Fruit fly (Drosophila melanogaster) whole organism, embryonic: ENCODE results near the gene vari.

Source experiments
- Atf-2 ChIP-seq: fragments of 200-800 bp; sonication (Bioruptor generic); optimal IDR thresholded peaks from 2 replicates; lab custom pipeline; 2016; ENCODE audit warnings: missing biosample characterization, missing genetic modification characterization
- BEAF-32 ChIP-seq: fragments of 200-800 bp; sonication (Bioruptor generic); optimal IDR thresholded peaks from 3 replicates; lab custom pipeline; 2017; ENCODE audit warnings: missing biosample characterization, missing genetic modification characterization, mild to moderate bottlenecking, moderate library complexity, missing genetic modification reagents
- Bgb ChIP-seq: fragments of 200-800 bp; sonication (Bioruptor generic); IDR thresholded peaks from 2 replicates; pipeline ENCODE4 v1.3.6; 2022; ENCODE audit warnings: missing biosample characterization, missing genetic modification characterization; ENCODE audit not compliant: partially characterized antibody
- CG10147 ChIP-seq: fragments of 200-800 bp; sonication (Bioruptor generic); optimal IDR thresholded peaks from 2 replicates; lab custom pipeline; 2019; ENCODE audit warnings: missing biosample characterization, mild to moderate bottlenecking, missing genetic modification characterization, moderate library complexity
- CG10366 ChIP-seq: fragments of 200-800 bp; sonication (Bioruptor generic); IDR thresholded peaks from 2 replicates; pipeline ENCODE4 v1.3.6; 2022; ENCODE audit warnings: missing biosample characterization, missing genetic modification characterization
- CG10462 ChIP-seq: fragments of 200-800 bp; sonication (Bioruptor generic); optimal IDR thresholded peaks from 2 replicates; lab custom pipeline; 2016; ENCODE audit warnings: missing biosample characterization, missing genetic modification characterization
- CG11398 ChIP-seq: fragments of 200-800 bp; sonication (Bioruptor generic); optimal IDR thresholded peaks from 2 replicates; lab custom pipeline; 2016; ENCODE audit warnings: missing biosample characterization, missing genetic modification characterization
- CG11560 ChIP-seq: fragments of 200-800 bp; sonication (Bioruptor generic); IDR thresholded peaks from 3 replicates; pipeline ENCODE4 v1.3.6; 2022; ENCODE audit warnings: missing biosample characterization, missing genetic modification characterization
- CG12236 ChIP-seq: fragments of 200-800 bp; sonication (Bioruptor generic); optimal IDR thresholded peaks from 2 replicates; lab custom pipeline; 2016; ENCODE audit warnings: missing biosample characterization, missing genetic modification characterization
- CG12659 ChIP-seq: fragments of 200-800 bp; sonication (Bioruptor generic); optimal IDR thresholded peaks from 3 replicates; lab custom pipeline; 2017; ENCODE audit warnings: mild to moderate bottlenecking, missing biosample characterization, missing genetic modification reagents, missing genetic modification characterization
- CG12942 ChIP-seq: fragments of 200-800 bp; sonication (Bioruptor generic); optimal IDR thresholded peaks from 3 replicates; lab custom pipeline; 2016; ENCODE audit warnings: missing biosample characterization, missing genetic modification characterization
- CG13123 ChIP-seq: fragments of 200-800 bp; sonication (Bioruptor generic); optimal IDR thresholded peaks from 2 replicates; lab custom pipeline; 2016; ENCODE audit warnings: missing biosample characterization, missing genetic modification characterization
- CG15514 ChIP-seq: fragments of 200-800 bp; sonication (Bioruptor generic); optimal IDR thresholded peaks from 3 replicates; lab custom pipeline; 2017; ENCODE audit warnings: missing biosample characterization, missing genetic modification characterization, mild to moderate bottlenecking, moderate library complexity, missing genetic modification reagents
- CG17186 ChIP-seq: fragments of 200-800 bp; sonication (Bioruptor generic); optimal IDR thresholded peaks from 3 replicates; lab custom pipeline; 2017; ENCODE audit warnings: missing biosample characterization, missing genetic modification reagents, missing genetic modification characterization
- CG17802 ChIP-seq: fragments of 200-800 bp; sonication (Bioruptor generic); optimal IDR thresholded peaks from 2 replicates; lab custom pipeline; 2018; ENCODE audit warnings: missing biosample characterization, mild to moderate bottlenecking, missing genetic modification characterization, moderate library complexity
- CG17912 ChIP-seq: fragments of 200-800 bp; sonication (Bioruptor generic); optimal IDR thresholded peaks from 2 replicates; lab custom pipeline; 2018; ENCODE audit warnings: missing biosample characterization, mild to moderate bottlenecking, missing genetic modification characterization
- CG1792 ChIP-seq: fragments of 200-800 bp; sonication (Bioruptor generic); optimal IDR thresholded peaks from 2 replicates; lab custom pipeline; 2016; ENCODE audit warnings: missing biosample characterization, missing genetic modification characterization
- CG2129 ChIP-seq: fragments of 200-800 bp; sonication (Bioruptor generic); IDR thresholded peaks from 2 replicates; pipeline ENCODE4 v1.3.6; 2022; ENCODE audit warnings: missing biosample characterization, missing genetic modification characterization; ENCODE audit not compliant: partially characterized antibody
- CG3065 ChIP-seq: fragments of 200-800 bp; sonication (Bioruptor generic); optimal IDR thresholded peaks from 2 replicates; lab custom pipeline; 2016; ENCODE audit warnings: missing biosample characterization, missing genetic modification characterization
- CG33213 ChIP-seq: fragments of 200-800 bp; sonication (Bioruptor generic); optimal IDR thresholded peaks from 3 replicates; lab custom pipeline; 2016; ENCODE audit warnings: missing biosample characterization, missing genetic modification characterization
- CG3407 ChIP-seq: fragments of 200-800 bp; sonication (Bioruptor generic); optimal IDR thresholded peaks from 2 replicates; lab custom pipeline; 2018; ENCODE audit warnings: missing biosample characterization, mild to moderate bottlenecking, missing genetic modification characterization
- CG34224 ChIP-seq: fragments of 200-800 bp; sonication (Bioruptor generic); IDR thresholded peaks from 3 replicates; pipeline ENCODE4 v1.3.6; 2022; ENCODE audit warnings: missing biosample characterization, missing genetic modification characterization; ENCODE audit not compliant: partially characterized antibody
- CTCF ChIP-seq: fragments of 200-800 bp; sonication (Bioruptor generic); optimal IDR thresholded peaks from 2 replicates; lab custom pipeline; 2017; ENCODE audit warnings: missing biosample characterization, mild to moderate bottlenecking, missing genetic modification characterization, moderate library complexity
- CoRest ChIP-seq: fragments of 200-800 bp; sonication (Bioruptor generic); optimal IDR thresholded peaks from 3 replicates; lab custom pipeline; 2018; ENCODE audit warnings: missing biosample characterization, mild to moderate bottlenecking, missing genetic modification characterization, moderate library complexity
- D19A ChIP-seq: fragments of 200-800 bp; optimal IDR thresholded peaks from 3 replicates; lab custom pipeline; 2019; ENCODE audit warnings: missing biosample characterization, mild to moderate bottlenecking, missing genetic modification characterization, moderate library complexity
- Elba2 ChIP-seq: fragments of 200-800 bp; sonication (Bioruptor generic); optimal IDR thresholded peaks from 3 replicates; lab custom pipeline; 2016; ENCODE audit warnings: missing biosample characterization, missing genetic modification characterization
- Hmr ChIP-seq: fragments of 200-800 bp; sonication (Bioruptor generic); optimal IDR thresholded peaks from 3 replicates; lab custom pipeline; 2017; ENCODE audit warnings: mild to moderate bottlenecking, missing biosample characterization, missing genetic modification reagents, missing genetic modification characterization
- MBD-R2 ChIP-seq: fragments of 200-800 bp; sonication (Bioruptor generic); IDR thresholded peaks from 2 replicates; pipeline ENCODE4 v1.3.6; 2022; ENCODE audit warnings: missing biosample characterization, missing genetic modification characterization
- Meics ChIP-seq: fragments of 200-800 bp; sonication (Bioruptor generic); optimal IDR thresholded peaks from 2 replicates; lab custom pipeline; 2017; ENCODE audit warnings: missing biosample characterization, mild to moderate bottlenecking, missing genetic modification characterization
- NK7.1 ChIP-seq: fragments of 200-800 bp; sonication (Bioruptor generic); optimal IDR thresholded peaks from 3 replicates; lab custom pipeline; 2016; ENCODE audit warnings: missing biosample characterization, missing genetic modification characterization
- PHDP ChIP-seq: fragments of 200-800 bp; sonication (Bioruptor generic); optimal IDR thresholded peaks from 3 replicates; lab custom pipeline; 2018; ENCODE audit warnings: missing biosample characterization, mild to moderate bottlenecking, missing genetic modification characterization, moderate library complexity
- Sry-δ ChIP-seq: fragments of 200-800 bp; sonication (Bioruptor generic); optimal IDR thresholded peaks from 2 replicates; lab custom pipeline; 2016; ENCODE audit warnings: missing biosample characterization, missing genetic modification characterization
- Stat92E ChIP-seq, 3 experiments: fragments of >200 bp in 2 of 3; fragments of 200-800 bp in 1 of 3; sonication (Bioruptor generic) in 1 of 3; optimal IDR thresholded peaks; 2 replicates each; lab custom pipeline; 2017 to 2019; ENCODE audit warnings: missing biosample characterization in 3 of 3, missing genetic modification characterization in 3 of 3, mild to moderate bottlenecking in 1 of 3, moderate library complexity in 1 of 3
- al ChIP-seq: fragments of 200-800 bp; sonication (Bioruptor generic); IDR thresholded peaks from 2 replicates; pipeline ENCODE4 v1.3.6; 2022; ENCODE audit warnings: missing biosample characterization, missing genetic modification characterization
- bigmax ChIP-seq: fragments of 200-800 bp; sonication (Bioruptor generic); optimal IDR thresholded peaks from 2 replicates; lab custom pipeline; 2018; ENCODE audit warnings: missing biosample characterization, mild to moderate bottlenecking, missing genetic modification characterization
- br ChIP-seq: fragments of >200 bp; optimal IDR thresholded peaks from 2 replicates; lab custom pipeline; 2017
- btn ChIP-seq: fragments of 200-800 bp; sonication (Bioruptor generic); optimal IDR thresholded peaks from 2 replicates; lab custom pipeline; 2016; ENCODE audit warnings: missing biosample characterization, missing genetic modification characterization
- chinmo ChIP-seq: fragments of 200-800 bp; sonication (Bioruptor generic); IDR thresholded peaks from 4 replicates; pipeline ENCODE4 v1.3.6; 2022; ENCODE audit warnings: missing biosample characterization, missing genetic modification characterization; ENCODE audit not compliant: partially characterized antibody
- da ChIP-seq: fragments of 200-800 bp; sonication (Bioruptor generic); optimal IDR thresholded peaks from 2 replicates; lab custom pipeline; 2016; ENCODE audit warnings: missing biosample characterization, missing genetic modification characterization
- dm ChIP-seq: fragments of 200-800 bp; sonication (Bioruptor generic); optimal IDR thresholded peaks from 3 replicates; lab custom pipeline; 2016; ENCODE audit warnings: missing biosample characterization, missing genetic modification characterization
- gcm2 ChIP-seq: fragments of 200-800 bp; sonication (Bioruptor generic); optimal IDR thresholded peaks from 2 replicates; lab custom pipeline; 2016; ENCODE audit warnings: missing biosample characterization, missing genetic modification characterization
- gem ChIP-seq: fragments of 200-800 bp; sonication (Bioruptor generic); optimal IDR thresholded peaks from 2 replicates; lab custom pipeline; 2019; ENCODE audit warnings: missing biosample characterization, mild to moderate bottlenecking, missing genetic modification characterization, moderate library complexity
- her ChIP-seq: fragments of 200-800 bp; sonication (Bioruptor generic); optimal IDR thresholded peaks from 2 replicates; lab custom pipeline; 2016; ENCODE audit warnings: missing biosample characterization, missing genetic modification characterization
- mam ChIP-seq: fragments of 200-800 bp; sonication (Bioruptor generic); optimal IDR thresholded peaks from 3 replicates; lab custom pipeline; 2016; ENCODE audit warnings: missing biosample characterization, missing genetic modification characterization
- pzg ChIP-seq: fragments of 200-800 bp; sonication (Bioruptor generic); optimal IDR thresholded peaks from 3 replicates; lab custom pipeline; 2018; ENCODE audit warnings: missing biosample characterization, mild to moderate bottlenecking, missing genetic modification characterization, moderate library complexity
- slbo ChIP-seq: fragments of 200-800 bp; sonication (Bioruptor generic); IDR thresholded peaks from 2 replicates; pipeline ENCODE4 v1.3.6; 2022; ENCODE audit warnings: missing biosample characterization, missing genetic modification characterization
- slou ChIP-seq: fragments of 200-800 bp; sonication (Bioruptor generic); optimal IDR thresholded peaks from 3 replicates; lab custom pipeline; 2016; ENCODE audit warnings: missing biosample characterization, missing genetic modification characterization
- sna ChIP-seq: fragments of 200-800 bp; sonication (Bioruptor generic); IDR thresholded peaks from 2 replicates; pipeline ENCODE4 v1.3.6; 2022; ENCODE audit warnings: missing biosample characterization, missing genetic modification characterization; ENCODE audit not compliant: partially characterized antibody
- sr ChIP-seq: fragments of 200-800 bp; sonication (Bioruptor generic); IDR thresholded peaks from 3 replicates; pipeline ENCODE4 v1.3.6; 2022; ENCODE audit warnings: missing biosample characterization, missing genetic modification characterization
- zen2 ChIP-seq: fragments of 200-800 bp; sonication (Bioruptor generic); IDR thresholded peaks from 3 replicates; pipeline ENCODE4 v1.3.6; 2022; ENCODE audit warnings: missing biosample characterization, missing genetic modification characterization; ENCODE audit not compliant: partially characterized antibody

The vari gene

DNA sequence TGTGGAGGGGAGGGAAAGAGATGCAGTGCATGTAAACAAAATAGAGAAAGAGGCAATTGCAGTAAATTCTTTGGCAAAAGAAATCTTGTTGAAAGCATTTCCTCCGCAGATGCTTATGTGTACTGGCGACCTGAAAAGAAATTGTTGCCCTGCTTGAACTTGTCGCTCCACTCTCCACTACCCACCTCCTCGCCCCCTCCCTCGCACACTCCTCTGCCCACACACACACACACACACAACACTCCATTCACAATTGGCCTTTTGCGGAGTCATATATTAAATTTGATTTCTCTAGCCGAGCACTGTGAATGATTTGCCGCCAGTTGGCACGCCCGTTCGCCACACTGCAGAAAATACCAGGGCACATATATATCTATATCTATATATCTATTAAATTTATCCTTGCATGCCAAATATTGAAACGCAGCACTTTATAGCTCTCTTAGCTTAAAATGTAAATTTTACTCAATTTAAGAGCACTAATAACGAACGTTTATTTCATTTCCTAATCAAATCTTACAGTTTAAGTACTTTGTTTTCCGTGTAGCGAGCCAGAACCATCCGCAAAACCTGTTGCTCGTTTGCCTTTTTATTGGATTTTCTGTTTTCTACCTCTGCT lies 37.9 kb downstream of the vari start (continued):
- TF ChIP-seq CG10366 (GFP tag; lab: Robert Waterston, UW) = peak; percentile 59; the same call in 1 of the 2 replicates
- TF ChIP-seq sr (GFP tag; lab: Robert Waterston, UW) = peak; percentile 66; the same call in 2 of the 3 replicates
- TF ChIP-seq CG11398 (GFP tag; lab: Kevin White, UChicago) = no peak
- TF ChIP-seq btn = peak; percentile 1
- TF ChIP-seq CG12236 = peak; percentile 11
- TF ChIP-seq CG1792 (GFP tag; lab: Kevin White, UChicago) = peak; percentile 19
- TF ChIP-seq CG17802 (tag; lab: Kevin White, UChicago) = no peak
- TF ChIP-seq CG17912 = no peak
- TF ChIP-seq CG33213 (GFP tag; lab: Kevin White, UChicago) = peak; percentile 40
- TF ChIP-seq sna (GFP tag; lab: Robert Waterston, UW) = no peak
- TF ChIP-seq her (GFP tag; lab: Kevin White, UChicago) = peak; percentile 15
- no peak for TF ChIP-seq CG34224 (GFP tag; lab: Robert Waterston, UW)
- TF ChIP-seq MBD-R2 = peak; percentile 69
- TF ChIP-seq CG11560 (tag; lab: Robert Waterston, UW) = peak; percentile 59; the same call in 1 of the 3 replicates
- TF ChIP-seq zen2 (GFP tag; lab: Robert Waterston, UW) = no peak
- TF ChIP-seq CG12659 = peak; percentile 64
- TF ChIP-seq Elba2 (GFP tag; lab: Kevin White, UChicago) = no peak
- peak; percentile 43 for TF ChIP-seq CG10147 (GFP tag; lab: Kevin White, UChicago)
- TF ChIP-seq CG10462 (GFP tag; lab: Kevin White, UChicago) = no peak
- peak; percentile 70 for TF ChIP-seq mam
- TF ChIP-seq CoRest (tag; lab: Kevin White, UChicago) = peak; percentile 60
- peak; percentile 22 for TF ChIP-seq CG3407
- TF ChIP-seq CG3065 (GFP tag; lab: Kevin White, UChicago) = no peak
- TF ChIP-seq Meics (GFP tag; lab: Kevin White, UChicago) = peak; percentile 88
- TF ChIP-seq Stat92E (GFP tag; optimal IDR thresholded peaks at IDR 0.05; lab: Kevin White, UChicago) = no peak
- TF ChIP-seq Atf-2 (GFP tag; lab: Kevin White, UChicago) = peak; percentile 30
- no peak for TF ChIP-seq dm
- no peak for TF ChIP-seq pzg (GFP tag; lab: Kevin White, UChicago)
- TF ChIP-seq chinmo = no peak
- TF ChIP-seq CG2129 = no peak
- no peak for TF ChIP-seq da
- TF ChIP-seq Bgb (GFP tag; lab: Robert Waterston, UW) = no peak
- TF ChIP-seq gcm2 (GFP tag; lab: Kevin White, UChicago) = peak; percentile 20
- peak; percentile 63 for TF ChIP-seq PHDP (tag; lab: Kevin White, UChicago)
- TF ChIP-seq NK7.1 (GFP tag; lab: Kevin White, UChicago) = peak; percentile 49
- TF ChIP-seq D19A (tag; lab: Kevin White, UChicago) = peak; percentile 52
- peak; percentile 73 for TF ChIP-seq Hmr (GFP tag; lab: Kevin White, UChicago)
- TF ChIP-seq slou (GFP tag; lab: Kevin White, UChicago) = peak; percentile 54
- TF ChIP-seq gem (tag; lab: Kevin White, UChicago) = peak; percentile 76
- no peak for TF ChIP-seq br (lab: Kevin White, UChicago)
- no peak for TF ChIP-seq bigmax (GFP tag; lab: Kevin White, UChicago)
- no peak for TF ChIP-seq CTCF (GFP tag; lab: Kevin White, UChicago)
- TF ChIP-seq CG15514 (GFP tag; lab: Kevin White, UChicago) = peak; percentile 80
- TF ChIP-seq Sry-δ = no peak
- no peak for TF ChIP-seq BEAF-32 (GFP tag; lab: Kevin White, UChicago)
- no peak for TF ChIP-seq CG13123 (GFP tag; lab: Kevin White, UChicago)
- peak; percentile 88 for TF ChIP-seq slbo (GFP tag; lab: Robert Waterston, UW)
- TF ChIP-seq CG17186 (GFP tag; lab: Kevin White, UChicago) = no peak
- TF ChIP-seq al (GFP tag; lab: Robert Waterston, UW) = peak; percentile 81
- peak; percentile 6 for TF ChIP-seq CG12942
